Fruit fly (Drosophila melanogaster) whole organism, embryonic: ENCODE data around the gene CG10581.

Source experiments
- ATbp ChIP-seq: fragments of 200-800 bp; sonication (Bioruptor generic); optimal IDR thresholded peaks from 2 replicates; lab custom pipeline; 2017; ENCODE audit warnings: missing biosample characterization, mild to moderate bottlenecking, missing genetic modification characterization, missing genetic modification reagents
- Abd-B ChIP-seq: fragments of 200-800 bp; sonication (Bioruptor generic); optimal IDR thresholded peaks from 2 replicates; lab custom pipeline; 2018; ENCODE audit warnings: missing biosample characterization, mild to moderate bottlenecking, missing genetic modification characterization, moderate library complexity
- Antp ChIP-seq: fragments of 200-800 bp; sonication (Bioruptor generic); optimal IDR thresholded peaks from 3 replicates; lab custom pipeline; 2016; ENCODE audit warnings: missing biosample characterization, missing genetic modification characterization
- Atf6 ChIP-seq: fragments of 200-800 bp; sonication (Bioruptor generic); IDR thresholded peaks from 2 replicates; pipeline ENCODE4 v1.3.6; 2022; ENCODE audit warnings: missing biosample characterization, missing genetic modification characterization
- B-H1 ChIP-seq: fragments of 200-800 bp; sonication (Bioruptor generic); IDR thresholded peaks from 3 replicates; pipeline ENCODE4 v1.3.6; 2022; ENCODE audit warnings: missing biosample characterization, missing genetic modification characterization
- CG10267 ChIP-seq: fragments of 200-800 bp; sonication (Bioruptor generic); optimal IDR thresholded peaks from 2 replicates; lab custom pipeline; 2018; ENCODE audit warnings: missing biosample characterization, mild to moderate bottlenecking, missing genetic modification characterization, moderate library complexity
- CG11504 ChIP-seq: fragments of 200-800 bp; sonication (Bioruptor generic); optimal IDR thresholded peaks from 3 replicates; lab custom pipeline; 2019; ENCODE audit warnings: missing biosample characterization, mild to moderate bottlenecking, missing genetic modification characterization, moderate library complexity
- CG14710 ChIP-seq: fragments of 200-800 bp; sonication (Bioruptor generic); optimal IDR thresholded peaks from 3 replicates; lab custom pipeline; 2019; ENCODE audit warnings: missing biosample characterization, mild to moderate bottlenecking, missing genetic modification characterization, moderate library complexity
- CG16863 ChIP-seq: fragments of 200-800 bp; sonication (Bioruptor generic); optimal IDR thresholded peaks from 3 replicates; lab custom pipeline; 2016; ENCODE audit warnings: missing biosample characterization, missing genetic modification characterization
- CG18262 ChIP-seq: fragments of 200-800 bp; optimal IDR thresholded peaks from 3 replicates; lab custom pipeline; 2019; ENCODE audit warnings: missing biosample characterization, mild to moderate bottlenecking, missing genetic modification characterization, moderate library complexity
- CG1832 ChIP-seq: fragments of 200-800 bp; sonication (Bioruptor generic); optimal IDR thresholded peaks from 2 replicates; lab custom pipeline; 2017; ENCODE audit warnings: missing biosample characterization, mild to moderate bottlenecking, missing genetic modification characterization, inconsistent platforms
- CG2129 ChIP-seq: fragments of 200-800 bp; sonication (Bioruptor generic); IDR thresholded peaks from 2 replicates; pipeline ENCODE4 v1.3.6; 2022; ENCODE audit warnings: missing biosample characterization, missing genetic modification characterization; ENCODE audit not compliant: partially characterized antibody
- CG2202 ChIP-seq: fragments of 200-800 bp; sonication (Bioruptor generic); optimal IDR thresholded peaks from 2 replicates; lab custom pipeline; 2018; ENCODE audit warnings: missing biosample characterization, mild to moderate bottlenecking, missing genetic modification characterization
- CG32532 ChIP-seq: fragments of 200-800 bp; sonication (Bioruptor generic); IDR thresholded peaks from 2 replicates; pipeline ENCODE4 v1.3.6; 2022; ENCODE audit warnings: missing biosample characterization, missing genetic modification characterization
- CG33213 ChIP-seq: fragments of 200-800 bp; sonication (Bioruptor generic); optimal IDR thresholded peaks from 3 replicates; lab custom pipeline; 2016; ENCODE audit warnings: missing biosample characterization, missing genetic modification characterization
- CG34224 ChIP-seq: fragments of 200-800 bp; sonication (Bioruptor generic); IDR thresholded peaks from 3 replicates; pipeline ENCODE4 v1.3.6; 2022; ENCODE audit warnings: missing biosample characterization, missing genetic modification characterization; ENCODE audit not compliant: partially characterized antibody
- CG34376 ChIP-seq: fragments of 200-800 bp; sonication (Bioruptor generic); optimal IDR thresholded peaks from 2 replicates; lab custom pipeline; 2018; ENCODE audit warnings: missing biosample characterization, mild to moderate bottlenecking, missing genetic modification characterization
- CG3847 ChIP-seq: fragments of 200-800 bp; sonication (Bioruptor generic); IDR thresholded peaks from 2 replicates; pipeline ENCODE4 v1.3.6; 2022; ENCODE audit warnings: missing biosample characterization, missing genetic modification characterization
- CG3995 ChIP-seq: fragments of 200-800 bp; sonication (Bioruptor generic); optimal IDR thresholded peaks from 3 replicates; lab custom pipeline; 2016; ENCODE audit warnings: missing biosample characterization, missing genetic modification characterization
- CG6175 ChIP-seq: fragments of 200-800 bp; sonication (Bioruptor generic); IDR thresholded peaks from 3 replicates; pipeline ENCODE4 v1.3.6; 2022; ENCODE audit warnings: missing biosample characterization, missing genetic modification characterization
- CG6689 ChIP-seq: fragments of 200-800 bp; sonication (Bioruptor generic); IDR thresholded peaks from 2 replicates; pipeline ENCODE4 v1.3.6; 2022; ENCODE audit warnings: missing biosample characterization, missing genetic modification characterization
- CG6765 ChIP-seq: fragments of 200-800 bp; sonication (Bioruptor generic); optimal IDR thresholded peaks from 3 replicates; lab custom pipeline; 2017; ENCODE audit warnings: missing biosample characterization, mild to moderate bottlenecking, missing genetic modification characterization
- CG7839 ChIP-seq: fragments of 200-800 bp; sonication (Bioruptor generic); optimal IDR thresholded peaks from 3 replicates; lab custom pipeline; 2018; ENCODE audit warnings: missing biosample characterization, mild to moderate bottlenecking, missing genetic modification characterization, moderate library complexity
- CG7963 ChIP-seq: fragments of 200-800 bp; sonication (Bioruptor generic); IDR thresholded peaks from 3 replicates; pipeline ENCODE4 v1.3.6; 2022; ENCODE audit warnings: missing biosample characterization, missing genetic modification characterization; ENCODE audit not compliant: partially characterized antibody
- CTCF ChIP-seq: fragments of 200-800 bp; sonication (Bioruptor generic); optimal IDR thresholded peaks from 2 replicates; lab custom pipeline; 2017; ENCODE audit warnings: missing biosample characterization, mild to moderate bottlenecking, missing genetic modification characterization, moderate library complexity
- D19A ChIP-seq: fragments of 200-800 bp; optimal IDR thresholded peaks from 3 replicates; lab custom pipeline; 2019; ENCODE audit warnings: missing biosample characterization, mild to moderate bottlenecking, missing genetic modification characterization, moderate library complexity
- Dref ChIP-seq: fragments of 200-800 bp; sonication (Bioruptor generic); IDR thresholded peaks from 2 replicates; pipeline ENCODE4 v1.3.6; 2022; ENCODE audit warnings: missing biosample characterization, missing genetic modification characterization
- HHEX ChIP-seq: fragments of 200-800 bp; sonication (Bioruptor generic); optimal IDR thresholded peaks from 3 replicates; lab custom pipeline; 2017; ENCODE audit warnings: missing biosample characterization, mild to moderate bottlenecking, missing genetic modification characterization, missing genetic modification reagents
- HLHmδ ChIP-seq: fragments of 200-800 bp; sonication (Bioruptor generic); optimal IDR thresholded peaks from 2 replicates; lab custom pipeline; 2018; ENCODE audit warnings: missing biosample characterization, mild to moderate bottlenecking, missing genetic modification characterization, moderate library complexity
- Hmr ChIP-seq: fragments of 200-800 bp; sonication (Bioruptor generic); optimal IDR thresholded peaks from 3 replicates; lab custom pipeline; 2017; ENCODE audit warnings: mild to moderate bottlenecking, missing biosample characterization, missing genetic modification reagents, missing genetic modification characterization
- Meics ChIP-seq: fragments of 200-800 bp; sonication (Bioruptor generic); optimal IDR thresholded peaks from 2 replicates; lab custom pipeline; 2017; ENCODE audit warnings: missing biosample characterization, mild to moderate bottlenecking, missing genetic modification characterization
- NfI ChIP-seq: fragments of 200-800 bp; sonication (Bioruptor generic); optimal IDR thresholded peaks from 3 replicates; lab custom pipeline; 2018; ENCODE audit warnings: missing biosample characterization, mild to moderate bottlenecking, missing genetic modification characterization, moderate library complexity
- Ptx1 ChIP-seq: fragments of 200-800 bp; sonication (Bioruptor generic); IDR thresholded peaks from 2 replicates; pipeline ENCODE4 v1.3.6; 2022; ENCODE audit warnings: missing biosample characterization, missing genetic modification characterization
- ara ChIP-seq: fragments of 200-800 bp; sonication (Bioruptor generic); IDR thresholded peaks from 2 replicates; pipeline ENCODE4 v1.3.6; 2022; ENCODE audit warnings: missing biosample characterization, missing genetic modification characterization
- ash1 ChIP-seq: fragments of 200-800 bp; sonication (Bioruptor generic); optimal IDR thresholded peaks from 2 replicates; lab custom pipeline; 2018; ENCODE audit warnings: missing biosample characterization, mild to moderate bottlenecking, missing genetic modification characterization
- az2 ChIP-seq: fragments of 200-800 bp; sonication (Bioruptor generic); optimal IDR thresholded peaks from 3 replicates; lab custom pipeline; 2016; ENCODE audit warnings: missing biosample characterization, missing genetic modification characterization
- btn ChIP-seq: fragments of 200-800 bp; sonication (Bioruptor generic); optimal IDR thresholded peaks from 2 replicates; lab custom pipeline; 2016; ENCODE audit warnings: missing biosample characterization, missing genetic modification characterization
- cg ChIP-seq: fragments of 200-800 bp; sonication (Bioruptor generic); optimal IDR thresholded peaks from 3 replicates; lab custom pipeline; 2019; ENCODE audit warnings: missing biosample characterization, mild to moderate bottlenecking, missing genetic modification characterization, moderate library complexity
- dysf ChIP-seq: fragments of 200-800 bp; sonication (Bioruptor generic); IDR thresholded peaks from 3 replicates; pipeline ENCODE4 v1.3.6; 2022; ENCODE audit warnings: missing biosample characterization, missing genetic modification characterization
- en ChIP-seq: fragments of 200-800 bp; sonication (Bioruptor generic); optimal IDR thresholded peaks from 2 replicates; lab custom pipeline; 2016; ENCODE audit warnings: missing biosample characterization, missing genetic modification characterization
- eyg ChIP-seq: fragments of 200-800 bp; sonication (Bioruptor generic); optimal IDR thresholded peaks from 3 replicates; lab custom pipeline; 2016; ENCODE audit warnings: missing biosample characterization, missing genetic modification characterization
- her ChIP-seq: fragments of 200-800 bp; sonication (Bioruptor generic); optimal IDR thresholded peaks from 2 replicates; lab custom pipeline; 2016; ENCODE audit warnings: missing biosample characterization, missing genetic modification characterization
- nmo ChIP-seq: fragments of 200-800 bp; sonication (Bioruptor generic); optimal IDR thresholded peaks from 2 replicates; lab custom pipeline; 2018; ENCODE audit warnings: missing biosample characterization, mild to moderate bottlenecking, missing genetic modification characterization, moderate library complexity
- run ChIP-seq: fragments of 200-800 bp; sonication (Bioruptor generic); optimal IDR thresholded peaks from 3 replicates; lab custom pipeline; 2018; ENCODE audit warnings: missing biosample characterization, mild to moderate bottlenecking, missing genetic modification characterization
- sens ChIP-seq: fragments of 200-800 bp; sonication (Bioruptor generic); peaks from one replicate; lab custom pipeline; 2016; ENCODE audit warnings: missing biosample characterization, missing genetic modification characterization
- shn ChIP-seq: fragments of 200-800 bp; sonication (Bioruptor generic); optimal IDR thresholded peaks from 3 replicates; lab custom pipeline; 2016; ENCODE audit warnings: missing biosample characterization, missing genetic modification characterization
- tgo ChIP-seq: fragments of 200-800 bp; sonication (Bioruptor generic); IDR thresholded peaks from 3 replicates; pipeline ENCODE4 v1.3.6; 2022; ENCODE audit warnings: missing biosample characterization, missing genetic modification characterization
- trem ChIP-seq: fragments of 200-800 bp; optimal IDR thresholded peaks from 3 replicates; lab custom pipeline; 2019; ENCODE audit warnings: missing biosample characterization, mild to moderate bottlenecking, missing genetic modification characterization, moderate library complexity
- tup ChIP-seq: fragments of 200-800 bp; sonication (Bioruptor generic); optimal IDR thresholded peaks from 2 replicates; lab custom pipeline; 2016; ENCODE audit warnings: missing biosample characterization, mild to moderate bottlenecking, missing genetic modification characterization, moderate library complexity
- yki ChIP-seq: fragments of >200 bp; optimal IDR thresholded peaks from 3 replicates; lab custom pipeline; 2018
- zfh2 ChIP-seq: fragments of 200-800 bp; sonication (Bioruptor generic); optimal IDR thresholded peaks from 2 replicates; lab custom pipeline; 2016; ENCODE audit warnings: missing biosample characterization, missing genetic modification characterization

CG10581 gene

dm6 chr3L:21049417-21049914 is 15.5 kb upstream of the CG10581 start (continued):
- TF ChIP-seq CG3995 (GFP tag; lab: Kevin White, UChicago) (no peak), CG16863 (GFP tag; lab: Kevin White, UChicago) (peak; percentile 65), eyg (no peak), sens (GFP tag; lab: Kevin White, UChicago) (peak; percentile 90), ATbp (GFP tag; lab: Kevin White, UChicago) (no peak), CG34376 (GFP tag; lab: Kevin White, UChicago) (peak; percentile 38), HHEX (GFP tag; lab: Kevin White, UChicago) (no peak), CG6765 (GFP tag; lab: Kevin White, UChicago) (no peak), CG7839 (tag; lab: Kevin White, UChicago) (peak; percentile 20), CG18262 (tag; lab: Kevin White, UChicago) (no peak), CG14710 (tag; lab: Kevin White, UChicago) (peak; percentile 23), NfI (GFP tag; lab: Kevin White, UChicago) (peak; percentile 25), CG3847 (peak; percentile 44; the same call in 1 of the 2 replicates), CG7963 (GFP tag; lab: Robert Waterston, UW) (no peak), shn (GFP tag; lab: Kevin White, UChicago) (peak; percentile 32), Meics (GFP tag; lab: Kevin White, UChicago) (no peak), CG2129 (GFP tag; lab: Robert Waterston, UW) (no peak), CTCF (GFP tag; lab: Kevin White, UChicago) (peak; percentile 98), D19A (tag; lab: Kevin White, UChicago) (no peak), Ptx1 (GFP tag; lab: Robert Waterston, UW) (0 out of 2 replicates have a peak, but pooled peaks have one; percentile 6), CG1832 (GFP tag; lab: Kevin White, UChicago) (peak; percentile 81), Atf6 (GFP tag; lab: Robert Waterston, UW) (no peak), CG33213 (peak; percentile 71), HLHmδ (GFP tag; lab: Kevin White, UChicago) (no peak), az2 (GFP tag; lab: Kevin White, UChicago) (peak; percentile 12), B-H1 (GFP tag; lab: Robert Waterston, UW) (no peak), Hmr (GFP tag; lab: Kevin White, UChicago) (peak; percentile 51), Dref (GFP tag; lab: Robert Waterston, UW) (no peak), nmo (GFP tag; lab: Kevin White, UChicago) (peak; percentile 18), btn (GFP tag; lab: Kevin White, UChicago) (no peak), CG32532 (GFP tag; lab: Robert Waterston, UW) (peak; percentile 62), CG11504 (peak; percentile 26), Abd-B (GFP tag; lab: Kevin White, UChicago) (peak; percentile 49), tup (GFP tag; lab: Kevin White, UChicago) (no peak), CG6689 (GFP tag; lab: Robert Waterston, UW) (no peak), en (GFP tag; lab: Kevin White, UChicago) (no peak), her (GFP tag; lab: Kevin White, UChicago) (peak; percentile 65), run (tag; lab: Kevin White, UChicago) (no peak), cg (GFP tag; lab: Kevin White, UChicago) (no peak), CG10267 (tag; lab: Kevin White, UChicago) (peak; percentile 43), ara (GFP tag; lab: Robert Waterston, UW) (no peak; the same call in 1 of the 2 replicates), ash1 (GFP tag; lab: Kevin White, UChicago) (no peak), CG34224 (GFP tag; lab: Robert Waterston, UW) (no peak; the same call in 2 of the 3 replicates), Antp (GFP tag; lab: Kevin White, UChicago) (no peak), zfh2 (GFP tag; lab: Kevin White, UChicago) (peak; percentile 1), trem (peak; percentile 12), tgo (GFP tag; lab: Robert Waterston, UW) (no peak; the same call in 2 of the 3 replicates), dysf (0 out of 3 replicates have a peak, but pooled peaks have one; percentile 19), CG2202 (tag; lab: Kevin White, UChicago) (no peak), yki (lab: Kevin White, UChicago) (no peak), CG6175 (no peak)
